Fruit fly (Drosophila melanogaster): ENCODE measurements around the gene CG7800.

The CG7800 gene

dm6 chr3R:8187446-8188133 lies 30.2 kb upstream of the CG7800 start:
- TF ChIP-seq Crg-1 (GFP tag; optimal IDR thresholded peaks at IDR 0.05) (no peak), pad (GFP tag; optimal IDR thresholded peaks at IDR 0.05) (no peak), CG12768 (GFP tag; optimal IDR thresholded peaks at IDR 0.05) (no peak), CG7045 (GFP tag; optimal IDR thresholded peaks at IDR 0.05) (no peak), CG1620 (GFP tag; optimal IDR thresholded peaks at IDR 0.05) (no peak), toe (GFP tag; optimal IDR thresholded peaks at IDR 0.05) (no peak), CG5204 (GFP tag; optimal IDR thresholded peaks at IDR 0.05) (no peak), CG7101 (tag; optimal IDR thresholded peaks at IDR 0.05) (no peak), CG14711 (tag; optimal IDR thresholded peaks at IDR 0.05) (no peak), cic (GFP tag; optimal IDR thresholded peaks at IDR 0.05) (no peak), Mnt (GFP tag; optimal IDR thresholded peaks at IDR 0.05) (no peak), kay (GFP tag; ENCODE audit: borderline replicate concordance) (no peak), Hr96 (GFP tag; optimal IDR thresholded peaks at IDR 0.05) (no peak), Clk (GFP tag; optimal IDR thresholded peaks at IDR 0.05) (no peak), CG11617 (GFP tag; optimal IDR thresholded peaks at IDR 0.05) (no peak), CG33017 (tag; optimal IDR thresholded peaks at IDR 0.05) (no peak), ovo (GFP tag; optimal IDR thresholded peaks at IDR 0.05) (no peak)

- TF ChIP-seq Clk (GFP tag; optimal IDR thresholded peaks at IDR 0.05) (no peak), Mnt (GFP tag; optimal IDR thresholded peaks at IDR 0.05) (no peak), bab1 (GFP tag; optimal IDR thresholded peaks at IDR 0.05) (no peak), toe (GFP tag; optimal IDR thresholded peaks at IDR 0.05) (no peak), CG5204 (GFP tag; optimal IDR thresholded peaks at IDR 0.05) (no peak), CG7101 (tag; optimal IDR thresholded peaks at IDR 0.05) (no peak), CG1620 (GFP tag; optimal IDR thresholded peaks at IDR 0.05) (no peak), CG14711 (tag; optimal IDR thresholded peaks at IDR 0.05) (no peak), CG12768 (GFP tag; optimal IDR thresholded peaks at IDR 0.05) (no peak), CG11617 (GFP tag; optimal IDR thresholded peaks at IDR 0.05) (no peak), ovo (GFP tag; optimal IDR thresholded peaks at IDR 0.05) (no peak), CG33017 (tag; optimal IDR thresholded peaks at IDR 0.05) (no peak), CG7045 (GFP tag; optimal IDR thresholded peaks at IDR 0.05) (no peak), tj (GFP tag; optimal IDR thresholded peaks at IDR 0.05) (no peak), cnc (optimal IDR thresholded peaks at IDR 0.05) (no peak), kay (GFP tag; ENCODE audit: borderline replicate concordance) (no peak), Crg-1 (GFP tag; optimal IDR thresholded peaks at IDR 0.05) (no peak), cic (GFP tag; optimal IDR thresholded peaks at IDR 0.05) (no peak), Hr96 (GFP tag; optimal IDR thresholded peaks at IDR 0.05) (no peak), pad (GFP tag; optimal IDR thresholded peaks at IDR 0.05) (no peak)
Observed at dm6 chr3R:8189473-8189872, 28.3 kb upstream of the CG7800 start.

dm6 chr3R:8190866-8191265 lies 26.9 kb upstream of the CG7800 start:
- no peak for TF ChIP-seq Clk (GFP tag; optimal IDR thresholded peaks at IDR 0.05)
- TF ChIP-seq pad (GFP tag; optimal IDR thresholded peaks at IDR 0.05) = peak; percentile 19

dm6 chr3R:8192261-8192917 lies 25.4 kb upstream of the CG7800 start:
- no peak for TF ChIP-seq CG14711 (tag; optimal IDR thresholded peaks at IDR 0.05)
- TF ChIP-seq pad (GFP tag; optimal IDR thresholded peaks at IDR 0.05) = no peak
- TF ChIP-seq toe (GFP tag; optimal IDR thresholded peaks at IDR 0.05) = no peak
- TF ChIP-seq CG33017 (tag; optimal IDR thresholded peaks at IDR 0.05) = no peak
- TF ChIP-seq kay (GFP tag; ENCODE audit: borderline replicate concordance) = no peak
- no peak for TF ChIP-seq CG12768 (GFP tag; optimal IDR thresholded peaks at IDR 0.05)
- no peak for TF ChIP-seq Clk (GFP tag; optimal IDR thresholded peaks at IDR 0.05)
- TF ChIP-seq ovo (GFP tag; optimal IDR thresholded peaks at IDR 0.05) = no peak
- no peak for TF ChIP-seq CG11617 (GFP tag; optimal IDR thresholded peaks at IDR 0.05)
- no peak for TF ChIP-seq bab1 (GFP tag; optimal IDR thresholded peaks at IDR 0.05)
- no peak for TF ChIP-seq cic (GFP tag; optimal IDR thresholded peaks at IDR 0.05)
- no peak for TF ChIP-seq CG7101 (tag; optimal IDR thresholded peaks at IDR 0.05)
- TF ChIP-seq CG7045 (GFP tag; optimal IDR thresholded peaks at IDR 0.05) = no peak
- TF ChIP-seq Hr96 (GFP tag; optimal IDR thresholded peaks at IDR 0.05) = no peak
- TF ChIP-seq Mnt (GFP tag; optimal IDR thresholded peaks at IDR 0.05) = no peak
- TF ChIP-seq tj (GFP tag; optimal IDR thresholded peaks at IDR 0.05) = no peak
- no peak for TF ChIP-seq Crg-1 (GFP tag; optimal IDR thresholded peaks at IDR 0.05)
- TF ChIP-seq cnc (optimal IDR thresholded peaks at IDR 0.05) = no peak
- TF ChIP-seq CG5204 (GFP tag; optimal IDR thresholded peaks at IDR 0.05) = no peak
- TF ChIP-seq CG1620 (GFP tag; optimal IDR thresholded peaks at IDR 0.05) = no peak

dm6 chr3R:8193120-8193519 lies 24.6 kb upstream of the CG7800 start:
- TF ChIP-seq CG7101 (tag; optimal IDR thresholded peaks at IDR 0.05) (no peak), pad (GFP tag; optimal IDR thresholded peaks at IDR 0.05) (no peak), kay (GFP tag; ENCODE audit: borderline replicate concordance) (no peak), CG7045 (GFP tag; optimal IDR thresholded peaks at IDR 0.05) (no peak)

dm6 chr3R:8195049-8195448 lies 22.7 kb upstream of the CG7800 start:
- no peak for TF ChIP-seq cnc (optimal IDR thresholded peaks at IDR 0.05)
- no peak for TF ChIP-seq Mnt (GFP tag; optimal IDR thresholded peaks at IDR 0.05)
- no peak for TF ChIP-seq CG12768 (GFP tag; optimal IDR thresholded peaks at IDR 0.05)
- no peak for TF ChIP-seq kay (GFP tag; ENCODE audit: borderline replicate concordance)
- TF ChIP-seq Clk (GFP tag; optimal IDR thresholded peaks at IDR 0.05) = no peak
- TF ChIP-seq CG1620 (GFP tag; optimal IDR thresholded peaks at IDR 0.05) = no peak
- TF ChIP-seq tj (GFP tag; optimal IDR thresholded peaks at IDR 0.05) = no peak
- no peak for TF ChIP-seq Hr96 (GFP tag; optimal IDR thresholded peaks at IDR 0.05)
- no peak for TF ChIP-seq CG7045 (GFP tag; optimal IDR thresholded peaks at IDR 0.05)
- no peak for TF ChIP-seq ovo (GFP tag; optimal IDR thresholded peaks at IDR 0.05)

Measured in whole organism, adult.